Fruit fly (Drosophila melanogaster) Kc167 (cell line): ENCODE results near the gene DCAF12.

Experiments
- Myc ChIP-seq: fragments of >200 bp; optimal IDR thresholded peaks from 2 replicates; lab custom pipeline; 2017; ENCODE audit warnings: missing external identifiers
- insv ChIP-seq: fragments of >200 bp; optimal IDR thresholded peaks from 3 replicates; lab custom pipeline; 2018; ENCODE audit warnings: missing external identifiers
- psq ChIP-seq: fragments of >200 bp; optimal IDR thresholded peaks from 2 replicates; lab custom pipeline; 2017; ENCODE audit warnings: missing external identifiers
- ttk ChIP-seq: sonication (Bioruptor generic); optimal IDR thresholded peaks from 2 replicates; lab custom pipeline; 2017; ENCODE audit warnings: missing external identifiers

dm6 chr3R:11998130-11998529 is 18.7 kb downstream of the DCAF12 start:
- TF ChIP-seq Myc (lab: Kevin White, UChicago): no peak
- no peak for TF ChIP-seq ttk
- no peak for TF ChIP-seq insv (lab: Kevin White, UChicago)
- TF ChIP-seq psq: no peak
